Worm (Caenorhabditis elegans): Measurements from ENCODE around the gene Y41E3.13.

- TF ChIP-seq elt-3 (tag; optimal IDR thresholded peaks at IDR 0.05) (no peak), F16B12.6 (tag; optimal IDR thresholded peaks at IDR 0.05) (no peak), nhr-85 (tag) (no peak), mdl-1 (tag; optimal IDR thresholded peaks at IDR 0.05) (no peak), ceh-82 (tag; optimal IDR thresholded peaks at IDR 0.05) (no peak), lin-15B (tag; optimal IDR thresholded peaks at IDR 0.05) (no peak), ceh-63 (GFP tag; optimal IDR thresholded peaks at IDR 0.05) (no peak), zag-1 (tag; optimal IDR thresholded peaks at IDR 0.05) (no peak), nhr-28 (tag; optimal IDR thresholded peaks at IDR 0.05) (no peak), lsy-2 (tag; optimal IDR thresholded peaks at IDR 0.05) (no peak), nhr-11 (tag; optimal IDR thresholded peaks at IDR 0.05) (no peak), aha-1 (tag; optimal IDR thresholded peaks at IDR 0.05) (no peak)
These were observed 30.2 kb upstream of the Y41E3.13 start for ce11 chrIV:15027884-15028283.
